Worm (Caenorhabditis elegans) whole organism, late embryonic: ENCODE data around the gene T19D12.10.

ENCODE experiments used
- C38D4.7 ChIP-seq: fragments of 200-800 bp; sonication (Bioruptor generic); optimal IDR thresholded peaks from 2 replicates; lab custom pipeline; 2018; ENCODE audit warnings: mild to moderate bottlenecking, missing genetic modification characterization, moderate library complexity, missing compliant biosample characterization
- F13H6.1 ChIP-seq: sonication (generic microtip); optimal IDR thresholded peaks from 2 replicates; lab custom pipeline; 2016; ENCODE audit warnings: missing genetic modification characterization, missing compliant biosample characterization
- K02D7.2 ChIP-seq: sonication (generic microtip); optimal IDR thresholded peaks from 2 replicates; lab custom pipeline; 2017; ENCODE audit warnings: mild to moderate bottlenecking, missing genetic modification characterization, missing compliant biosample characterization
- ceh-14 ChIP-seq: sonication (generic microtip); optimal IDR thresholded peaks from 2 replicates; lab custom pipeline; 2016; ENCODE audit warnings: missing genotype, missing genetic modification characterization, missing compliant biosample characterization
- ceh-2 ChIP-seq: sonication (generic microtip); optimal IDR thresholded peaks from 2 replicates; lab custom pipeline; 2016; ENCODE audit warnings: missing genotype, missing genetic modification characterization, missing compliant biosample characterization
- ceh-24 ChIP-seq: sonication (generic microtip); optimal IDR thresholded peaks from 2 replicates; lab custom pipeline; 2016; ENCODE audit warnings: mild to moderate bottlenecking, missing genetic modification characterization, missing compliant biosample characterization
- ceh-30 ChIP-seq: fragments of 150-350 bp; optimal IDR thresholded peaks from 2 replicates; lab custom pipeline; 2014; ENCODE audit warnings: missing biosample characterization, missing genetic modification characterization
- ceh-31 ChIP-seq: sonication (generic microtip); optimal IDR thresholded peaks from 2 replicates; lab custom pipeline; 2016; ENCODE audit warnings: missing genetic modification characterization, missing compliant biosample characterization
- ceh-34 ChIP-seq: sonication (generic microtip); optimal IDR thresholded peaks from 2 replicates; lab custom pipeline; 2016; ENCODE audit warnings: mild to moderate bottlenecking, missing genetic modification characterization, missing compliant biosample characterization
- ceh-45 ChIP-seq: fragments of 200-800 bp; sonication (Bioruptor generic); IDR thresholded peaks from 2 replicates; pipeline ENCODE4 v1.3.6; 2022; ENCODE audit warnings: missing genetic modification reagents, missing genetic modification characterization, missing compliant biosample characterization
- ceh-9 ChIP-seq: sonication (generic microtip); optimal IDR thresholded peaks from 2 replicates; lab custom pipeline; 2016; ENCODE audit warnings: mild to moderate bottlenecking, missing genetic modification characterization, inconsistent platforms, missing compliant biosample characterization
- dmd-4 ChIP-seq: sonication (generic microtip); optimal IDR thresholded peaks from 2 replicates; lab custom pipeline; 2016; ENCODE audit warnings: borderline replicate concordance, missing genetic modification characterization, missing compliant biosample characterization
- dve-1 ChIP-seq: sonication (generic microtip); optimal IDR thresholded peaks from 2 replicates; lab custom pipeline; 2017; ENCODE audit warnings: antibody characterized with exemption, mild to moderate bottlenecking, missing genetic modification characterization, missing compliant biosample characterization
- elt-4 ChIP-seq: sonication (generic microtip); optimal IDR thresholded peaks from 2 replicates; lab custom pipeline; 2016; ENCODE audit warnings: missing genetic modification characterization, missing compliant biosample characterization
- ets-4 ChIP-seq: sonication (generic microtip); optimal IDR thresholded peaks from 2 replicates; lab custom pipeline; 2016; ENCODE audit warnings: missing genetic modification characterization, missing compliant biosample characterization
- hlh-13 ChIP-seq: fragments of 200-800 bp; sonication (Bioruptor generic); optimal IDR thresholded peaks from 2 replicates; lab custom pipeline; 2018; ENCODE audit warnings: mild to moderate bottlenecking, missing genetic modification characterization, missing compliant biosample characterization
- hlh-15 ChIP-seq: sonication (generic microtip); optimal IDR thresholded peaks from 2 replicates; lab custom pipeline; 2016; ENCODE audit warnings: missing genetic modification characterization, missing compliant biosample characterization
- hlh-30 ChIP-seq: sonication (generic microtip); optimal IDR thresholded peaks from 2 replicates; lab custom pipeline; 2017; ENCODE audit warnings: antibody characterized with exemption, missing genetic modification characterization, missing compliant biosample characterization; ENCODE audit not compliant: insufficient read depth
- hlh-6 ChIP-seq: sonication (generic microtip); optimal IDR thresholded peaks from 2 replicates; lab custom pipeline; 2016; ENCODE audit warnings: missing genotype, missing genetic modification characterization, missing compliant biosample characterization
- hlh-8 ChIP-seq: sonication (generic microtip); optimal IDR thresholded peaks from 2 replicates; lab custom pipeline; 2016; ENCODE audit warnings: missing genotype, missing genetic modification characterization, missing compliant biosample characterization
- lim-6 ChIP-seq: sonication (generic microtip); optimal IDR thresholded peaks from 2 replicates; lab custom pipeline; 2016; ENCODE audit warnings: missing genetic modification characterization, missing compliant biosample characterization
- madf-2 ChIP-seq: sonication (generic microtip); optimal IDR thresholded peaks from 2 replicates; lab custom pipeline; 2017; ENCODE audit warnings: missing genetic modification characterization, missing compliant biosample characterization
- nfya-1 ChIP-seq: sonication (generic microtip); optimal IDR thresholded peaks from 2 replicates; lab custom pipeline; 2017; ENCODE audit warnings: missing genetic modification characterization, mild to moderate bottlenecking, missing compliant biosample characterization, antibody characterized with exemption, moderate library complexity
- nhr-232 ChIP-seq: sonication (generic microtip); optimal IDR thresholded peaks from 2 replicates; lab custom pipeline; 2016; ENCODE audit warnings: missing genetic modification characterization, missing compliant biosample characterization
- odd-2 ChIP-seq: sonication (generic microtip); optimal IDR thresholded peaks from 2 replicates; lab custom pipeline; 2017; ENCODE audit warnings: antibody characterized with exemption, mild to moderate bottlenecking, missing genetic modification characterization, missing compliant biosample characterization
- pag-3 ChIP-seq: sonication (generic microtip); optimal IDR thresholded peaks from 2 replicates; lab custom pipeline; 2016; ENCODE audit warnings: missing compliant biosample characterization, missing genetic modification characterization, borderline replicate concordance
- pha-4 ChIP-seq: fragments of 150-350 bp; optimal IDR thresholded peaks from 2 replicates; lab custom pipeline; 2018; ENCODE audit warnings: missing biosample characterization, missing genetic modification reagents, missing genetic modification characterization
- pros-1 ChIP-seq: fragments of 150-350 bp; optimal IDR thresholded peaks from 2 replicates; lab custom pipeline; 2014; ENCODE audit warnings: missing biosample characterization, missing genetic modification reagents, missing genetic modification characterization
- ref-2 ChIP-seq: sonication (generic microtip); optimal IDR thresholded peaks from 2 replicates; lab custom pipeline; 2016; ENCODE audit warnings: missing genetic modification characterization, missing compliant biosample characterization
- syd-9 ChIP-seq: sonication (generic microtip); optimal IDR thresholded peaks from 2 replicates; lab custom pipeline; 2016; ENCODE audit warnings: mild to moderate bottlenecking, missing genetic modification characterization, moderate library complexity, missing compliant biosample characterization
- tbx-7 ChIP-seq: sonication (generic microtip); optimal IDR thresholded peaks from 2 replicates; lab custom pipeline; 2016; ENCODE audit warnings: missing genotype, missing genetic modification characterization, missing compliant biosample characterization
- ttx-3 ChIP-seq: sonication (generic microtip); optimal IDR thresholded peaks from 2 replicates; lab custom pipeline; 2016; ENCODE audit warnings: missing genetic modification reagents, missing genetic modification characterization, missing compliant biosample characterization
- unc-3 ChIP-seq, 2 experiments: fragments of 200-800 bp in 1 of 2; sonication (Bioruptor generic) in 1 of 2; sonication (generic microtip) in 1 of 2; conservative IDR thresholded peaks in 1 of 2; optimal IDR thresholded peaks in 1 of 2; 2 replicates each; pipeline versions ENCODE4 v1.3.6 to Lab custom; 2016 to 2022; ENCODE audit warnings: missing compliant biosample characterization in 2 of 2, missing genetic modification characterization in 2 of 2, missing genetic modification reagents in 1 of 2
- zip-5 ChIP-seq: sonication (generic microtip); optimal IDR thresholded peaks from 2 replicates; lab custom pipeline; 2016; ENCODE audit warnings: missing genetic modification characterization, missing compliant biosample characterization
- ztf-16 ChIP-seq: sonication (generic microtip); optimal IDR thresholded peaks from 2 replicates; lab custom pipeline; 2017; ENCODE audit warnings: missing genetic modification characterization, missing compliant biosample characterization

Gene T19D12.10

DNA sequence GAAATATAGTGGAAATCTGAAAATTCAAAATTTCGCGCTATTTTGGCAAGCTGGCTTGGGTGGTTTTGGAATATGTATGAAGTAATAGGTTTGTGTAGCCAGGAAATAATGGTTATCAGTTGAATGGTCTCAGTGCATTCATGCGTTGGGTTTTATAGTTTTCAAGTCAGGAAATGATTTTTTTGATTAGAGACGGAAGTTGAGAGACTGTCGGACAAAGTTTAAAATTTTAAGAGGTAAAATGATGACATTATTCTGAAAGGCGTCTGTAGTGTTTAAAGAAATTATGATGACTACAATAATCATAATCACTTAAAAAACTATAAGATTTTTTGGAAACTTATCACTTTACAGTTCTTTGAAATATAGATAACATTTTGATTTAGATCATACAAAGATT is 42.8 kb upstream of the T19D12.10 start, which contains the start of gene C18H9.6:
TSS of gene C18H9.6 (minus strand) at position 129 of the 400 bp plus-strand sequence.
- TF ChIP-seq hlh-6 (tag; lab: Kevin White, UChicago): no peak
- no peak for TF ChIP-seq lim-6 (tag; lab: Kevin White, UChicago)
- no peak for TF ChIP-seq K02D7.2
- no peak for TF ChIP-seq odd-2 (tag; lab: Kevin White, UChicago)
- no peak for TF ChIP-seq tbx-7
- TF ChIP-seq C38D4.7 (GFP tag; lab: Kevin White, UChicago): no peak
- TF ChIP-seq pha-4 (tag; lab: Kevin White, UChicago): no peak
- TF ChIP-seq hlh-30 (tag; lab: Kevin White, UChicago): no peak
- no peak for TF ChIP-seq syd-9 (tag; lab: Kevin White, UChicago)
- no peak for TF ChIP-seq hlh-13 (GFP tag; lab: Kevin White, UChicago)
- no peak for TF ChIP-seq ceh-2 (tag; lab: Kevin White, UChicago)
- TF ChIP-seq nhr-232 (tag; lab: Kevin White, UChicago): no peak

ce11 chrII:6698784-6699183 is 40.1 kb upstream of the T19D12.10 start, which contains the start of gene C18H9.1:
Gene C18H9.1 (plus strand): TSS chrII:6699084.
- TF ChIP-seq ref-2 (tag; lab: Kevin White, UChicago) (no peak), pag-3 (tag; lab: Kevin White, UChicago) (no peak), ceh-31 (tag; lab: Kevin White, UChicago) (no peak), elt-4 (tag; lab: Kevin White, UChicago) (no peak), F13H6.1 (tag; lab: Kevin White, UChicago) (no peak), ztf-16 (tag; lab: Kevin White, UChicago) (no peak), unc-3 (GFP tag; conservative IDR thresholded peaks at IDR 0.05; lab: Robert Waterston, UW) (no peak), unc-3 (tag; optimal IDR thresholded peaks at IDR 0.05; lab: Kevin White, UChicago) (no peak), pros-1 (tag; lab: Kevin White, UChicago) (no peak), ttx-3 (tag; lab: Kevin White, UChicago) (no peak), ceh-30 (tag; lab: Kevin White, UChicago) (no peak), nhr-232 (tag; lab: Kevin White, UChicago) (no peak), K02D7.2 (no peak), C38D4.7 (GFP tag; lab: Kevin White, UChicago) (no peak)

DNA sequence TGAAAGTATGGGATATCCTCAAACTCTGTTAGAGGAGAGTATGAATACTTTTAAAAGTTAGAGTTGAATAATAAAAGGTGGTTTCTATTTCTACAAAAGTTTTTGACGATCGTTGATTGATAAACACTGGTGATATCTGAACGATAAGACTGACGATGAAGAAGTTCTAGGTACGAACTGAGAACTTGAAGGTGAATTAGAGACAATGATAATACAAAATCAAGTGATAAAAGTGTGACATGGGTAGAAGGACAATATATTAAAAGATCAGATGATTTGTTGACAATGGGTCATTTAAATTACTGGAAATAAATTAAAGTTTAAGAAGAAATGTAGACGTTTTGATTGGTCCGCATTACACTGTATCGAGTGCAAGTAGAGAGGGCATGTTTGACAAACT is 36.7 kb upstream of the T19D12.10 start, which contains the start of gene C18H9.5:
TSS of gene C18H9.5 (minus strand) at position 179 of the 400 bp plus-strand sequence.
- TF ChIP-seq madf-2 (tag; lab: Kevin White, UChicago): no peak
- no peak for TF ChIP-seq tbx-7
- no peak for TF ChIP-seq ceh-45 (GFP tag; lab: Robert Waterston, UW)
- no peak for TF ChIP-seq dmd-4 (tag; lab: Kevin White, UChicago)
- no peak for TF ChIP-seq ztf-16 (tag; lab: Kevin White, UChicago)
- no peak for TF ChIP-seq ceh-31 (tag; lab: Kevin White, UChicago)
- no peak for TF ChIP-seq ceh-30 (tag; lab: Kevin White, UChicago)
- TF ChIP-seq ceh-34 (tag; lab: Kevin White, UChicago): no peak
- no peak for TF ChIP-seq elt-4 (tag; lab: Kevin White, UChicago)
- TF ChIP-seq zip-5 (tag; lab: Kevin White, UChicago): no peak
- TF ChIP-seq ceh-24 (tag; lab: Kevin White, UChicago): no peak
- no peak for TF ChIP-seq nhr-232 (tag; lab: Kevin White, UChicago)
- no peak for TF ChIP-seq ceh-14 (tag; lab: Kevin White, UChicago)

DNA sequence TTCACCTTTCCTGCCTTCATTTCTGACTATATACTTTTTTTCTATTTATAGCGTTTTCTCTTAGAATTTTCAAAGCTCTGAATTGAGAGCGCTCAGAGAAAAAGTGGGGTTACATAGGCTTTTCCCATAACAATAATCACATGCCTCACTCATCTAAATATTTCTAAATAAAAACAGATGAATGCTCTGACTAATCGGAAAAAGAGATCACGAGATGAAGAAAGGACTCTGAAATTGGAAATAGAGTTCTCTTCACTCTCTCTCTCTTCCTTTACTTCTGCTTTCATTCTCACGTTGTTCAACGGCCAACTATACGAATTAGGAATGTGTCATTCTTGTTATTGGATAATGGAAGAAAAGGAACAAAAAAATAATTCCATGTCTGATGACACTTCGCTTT is 30.4 kb upstream of the T19D12.10 start:
- TF ChIP-seq dve-1: no peak
- TF ChIP-seq hlh-30 (tag; lab: Kevin White, UChicago): no peak
- no peak for TF ChIP-seq pha-4 (tag; lab: Kevin White, UChicago)
- no peak for TF ChIP-seq ceh-45 (GFP tag; lab: Robert Waterston, UW)
- no peak for TF ChIP-seq hlh-15 (tag; lab: Kevin White, UChicago)
- no peak for TF ChIP-seq ceh-9
- no peak for TF ChIP-seq zip-5 (tag; lab: Kevin White, UChicago)
- TF ChIP-seq odd-2 (tag; lab: Kevin White, UChicago): no peak
- no peak for TF ChIP-seq nfya-1 (tag; lab: Kevin White, UChicago)
- TF ChIP-seq ceh-30 (tag; lab: Kevin White, UChicago): no peak
- TF ChIP-seq ceh-24 (tag; lab: Kevin White, UChicago): no peak
- no peak for TF ChIP-seq hlh-8 (tag; lab: Kevin White, UChicago)
- no peak for TF ChIP-seq ets-4 (tag; lab: Kevin White, UChicago)
- no peak for TF ChIP-seq ceh-34 (tag; lab: Kevin White, UChicago)
